Fruit fly (Drosophila melanogaster) whole organism, embryonic: ENCODE results near the gene CG4631.

ENCODE experiments used
- Blimp-1 ChIP-seq: fragments of 200-800 bp; sonication (Bioruptor generic); optimal IDR thresholded peaks from 3 replicates; lab custom pipeline; 2018; ENCODE audit warnings: missing biosample characterization, missing genetic modification characterization, mild to moderate bottlenecking, moderate library complexity, missing genetic modification reagents
- CG10462 ChIP-seq: fragments of 200-800 bp; sonication (Bioruptor generic); optimal IDR thresholded peaks from 2 replicates; lab custom pipeline; 2016; ENCODE audit warnings: missing biosample characterization, missing genetic modification characterization
- CG14860 ChIP-seq: fragments of 200-800 bp; sonication (Bioruptor generic); IDR thresholded peaks from 3 replicates; pipeline ENCODE4 v1.3.6; 2022; ENCODE audit warnings: missing biosample characterization, missing genetic modification characterization; ENCODE audit not compliant: partially characterized antibody
- CG30020 ChIP-seq: fragments of 200-800 bp; optimal IDR thresholded peaks from 2 replicates; lab custom pipeline; 2019; ENCODE audit warnings: missing biosample characterization, mild to moderate bottlenecking, missing genetic modification characterization, moderate library complexity
- CG31441 ChIP-seq: fragments of 200-800 bp; sonication (Bioruptor generic); IDR thresholded peaks from 2 replicates; pipeline ENCODE4 v1.3.6; 2022; ENCODE audit warnings: missing biosample characterization, missing genetic modification characterization
- CG34376 ChIP-seq: fragments of 200-800 bp; sonication (Bioruptor generic); optimal IDR thresholded peaks from 2 replicates; lab custom pipeline; 2018; ENCODE audit warnings: missing biosample characterization, mild to moderate bottlenecking, missing genetic modification characterization
- CG6654 ChIP-seq: fragments of 200-800 bp; sonication (Bioruptor generic); optimal IDR thresholded peaks from 2 replicates; lab custom pipeline; 2017; ENCODE audit warnings: missing biosample characterization, mild to moderate bottlenecking, missing genetic modification characterization
- CG6683 ChIP-seq: fragments of 200-800 bp; sonication (Bioruptor generic); optimal IDR thresholded peaks from 2 replicates; lab custom pipeline; 2017; ENCODE audit warnings: missing biosample characterization, mild to moderate bottlenecking, missing genetic modification characterization, missing genetic modification reagents
- CG7839 ChIP-seq: fragments of 200-800 bp; sonication (Bioruptor generic); optimal IDR thresholded peaks from 3 replicates; lab custom pipeline; 2018; ENCODE audit warnings: missing biosample characterization, mild to moderate bottlenecking, missing genetic modification characterization, moderate library complexity
- CG8290 ChIP-seq, 3 experiments: fragments of 200-800 bp; sonication (Bioruptor generic); optimal IDR thresholded peaks; 2 replicates each; lab custom pipeline; 2016 to 2019; ENCODE audit warnings: missing biosample characterization in 3 of 3, missing genetic modification characterization in 3 of 3, mild to moderate bottlenecking in 2 of 3, moderate library complexity in 1 of 3
- D19B ChIP-seq: fragments of 200-800 bp; sonication (Bioruptor generic); optimal IDR thresholded peaks from 2 replicates; lab custom pipeline; 2017; ENCODE audit warnings: missing biosample characterization, mild to moderate bottlenecking, missing genetic modification characterization
- Gug ChIP-seq: fragments of 200-800 bp; sonication (Bioruptor generic); IDR thresholded peaks from 4 replicates; pipeline ENCODE4 v1.3.6; 2022; ENCODE audit warnings: missing biosample characterization, missing genetic modification characterization
- HLH54F ChIP-seq: fragments of 200-800 bp; sonication (Bioruptor generic); optimal IDR thresholded peaks from 3 replicates; lab custom pipeline; 2016; ENCODE audit warnings: missing biosample characterization, missing genetic modification characterization
- HLHmδ ChIP-seq: fragments of 200-800 bp; sonication (Bioruptor generic); optimal IDR thresholded peaks from 2 replicates; lab custom pipeline; 2018; ENCODE audit warnings: missing biosample characterization, mild to moderate bottlenecking, missing genetic modification characterization, moderate library complexity
- Hmr ChIP-seq: fragments of 200-800 bp; sonication (Bioruptor generic); optimal IDR thresholded peaks from 3 replicates; lab custom pipeline; 2017; ENCODE audit warnings: mild to moderate bottlenecking, missing biosample characterization, missing genetic modification reagents, missing genetic modification characterization
- Hr39 ChIP-seq: fragments of >200 bp; optimal IDR thresholded peaks from 2 replicates; lab custom pipeline; 2017
- MBD-R2 ChIP-seq: fragments of 200-800 bp; sonication (Bioruptor generic); IDR thresholded peaks from 2 replicates; pipeline ENCODE4 v1.3.6; 2022; ENCODE audit warnings: missing biosample characterization, missing genetic modification characterization
- Med ChIP-seq: fragments of 200-800 bp; sonication (Bioruptor generic); peaks from one replicate; lab custom pipeline; 2016; ENCODE audit warnings: missing biosample characterization, missing genetic modification characterization, mild to moderate bottlenecking, inconsistent platforms, moderate library complexity
- Myb ChIP-seq: fragments of 200-800 bp; sonication (Bioruptor generic); optimal IDR thresholded peaks from 2 replicates; lab custom pipeline; 2016; ENCODE audit warnings: missing biosample characterization, missing genetic modification characterization
- NC2β ChIP-seq: fragments of 200-800 bp; sonication (Bioruptor generic); optimal IDR thresholded peaks from 2 replicates; lab custom pipeline; 2016; ENCODE audit warnings: missing biosample characterization, missing genetic modification characterization
- PHDP ChIP-seq: fragments of 200-800 bp; sonication (Bioruptor generic); optimal IDR thresholded peaks from 3 replicates; lab custom pipeline; 2018; ENCODE audit warnings: missing biosample characterization, mild to moderate bottlenecking, missing genetic modification characterization, moderate library complexity
- Poxn ChIP-seq: fragments of 200-800 bp; sonication (Bioruptor generic); IDR thresholded peaks from 2 replicates; pipeline ENCODE4 v1.3.6; 2022; ENCODE audit warnings: missing biosample characterization, missing genetic modification characterization
- Ptx1 ChIP-seq: fragments of 200-800 bp; sonication (Bioruptor generic); IDR thresholded peaks from 2 replicates; pipeline ENCODE4 v1.3.6; 2022; ENCODE audit warnings: missing biosample characterization, missing genetic modification characterization
- Side ChIP-seq: fragments of 200-800 bp; sonication (Bioruptor generic); optimal IDR thresholded peaks from 2 replicates; lab custom pipeline; 2016; ENCODE audit warnings: missing biosample characterization, missing genetic modification characterization
- Sox100B ChIP-seq: fragments of 200-800 bp; sonication (Bioruptor generic); optimal IDR thresholded peaks from 3 replicates; lab custom pipeline; 2018; ENCODE audit warnings: missing biosample characterization, mild to moderate bottlenecking, missing genetic modification characterization
- Spps ChIP-seq: fragments of 200-800 bp; sonication (Bioruptor generic); optimal IDR thresholded peaks from 2 replicates; lab custom pipeline; 2018; ENCODE audit warnings: missing biosample characterization, mild to moderate bottlenecking, missing genetic modification characterization
- Vsx1 ChIP-seq: fragments of 200-800 bp; sonication (Bioruptor generic); optimal IDR thresholded peaks from 2 replicates; lab custom pipeline; 2017; ENCODE audit warnings: missing biosample characterization, mild to moderate bottlenecking, missing genetic modification characterization, missing genetic modification reagents
- ac ChIP-seq: fragments of 200-800 bp; sonication (Bioruptor generic); optimal IDR thresholded peaks from 3 replicates; lab custom pipeline; 2017; ENCODE audit warnings: missing biosample characterization, mild to moderate bottlenecking, missing genetic modification characterization
- az2 ChIP-seq: fragments of 200-800 bp; sonication (Bioruptor generic); optimal IDR thresholded peaks from 3 replicates; lab custom pipeline; 2016; ENCODE audit warnings: missing biosample characterization, missing genetic modification characterization
- cad ChIP-seq: fragments of >200 bp; optimal IDR thresholded peaks from 2 replicates; lab custom pipeline; 2017; ENCODE audit warnings: missing biosample characterization, missing genetic modification characterization
- dmrt11E ChIP-seq: fragments of 200-800 bp; sonication (Bioruptor generic); optimal IDR thresholded peaks from 3 replicates; lab custom pipeline; 2018; ENCODE audit warnings: missing biosample characterization, mild to moderate bottlenecking, missing genetic modification characterization, moderate library complexity
- dpn ChIP-seq, 2 experiments: fragments of 200-800 bp; sonication (Bioruptor generic); optimal IDR thresholded peaks; 3 replicates each; lab custom pipeline; 2016; ENCODE audit warnings: missing biosample characterization in 2 of 2, missing genetic modification characterization in 2 of 2
- ems ChIP-seq: fragments of 200-800 bp; sonication (Bioruptor generic); optimal IDR thresholded peaks from 3 replicates; lab custom pipeline; 2016; ENCODE audit warnings: missing biosample characterization, missing genetic modification characterization
- fu2 ChIP-seq: fragments of 200-800 bp; sonication (Bioruptor generic); optimal IDR thresholded peaks from 2 replicates; lab custom pipeline; 2016; ENCODE audit warnings: missing biosample characterization, missing genetic modification characterization
- gsb-n ChIP-seq: fragments of 200-800 bp; sonication (Bioruptor generic); optimal IDR thresholded peaks from 3 replicates; lab custom pipeline; 2018; ENCODE audit warnings: missing biosample characterization, mild to moderate bottlenecking, missing genetic modification characterization
- insv ChIP-seq, 2 experiments: fragments of 200-800 bp; sonication (Bioruptor generic); optimal IDR thresholded peaks; 3 replicates each; lab custom pipeline; 2016 to 2018; ENCODE audit warnings: missing biosample characterization in 2 of 2, missing genetic modification characterization in 2 of 2
- jing ChIP-seq: fragments of 200-800 bp; sonication (Bioruptor generic); optimal IDR thresholded peaks from 2 replicates; lab custom pipeline; 2018; ENCODE audit warnings: missing biosample characterization, mild to moderate bottlenecking, missing genetic modification characterization
- kay ChIP-seq: fragments of 200-800 bp; sonication (Bioruptor generic); optimal IDR thresholded peaks from 2 replicates; lab custom pipeline; 2016; ENCODE audit warnings: missing biosample characterization, missing genetic modification characterization
- p53 ChIP-seq: fragments of 200-800 bp; sonication (Bioruptor generic); optimal IDR thresholded peaks from 2 replicates; lab custom pipeline; 2016; ENCODE audit warnings: missing biosample characterization, missing genetic modification characterization
- pan ChIP-seq, 4 experiments: fragments of >200 bp in 3 of 4; fragments of 200-800 bp in 1 of 4; sonication (Bioruptor generic) in 1 of 4; optimal IDR thresholded peaks in 3 of 4; IDR thresholded peaks in 1 of 4; 2 replicates each; pipeline versions ENCODE4 v1.3.6 to Lab custom; 2017 to 2022; ENCODE audit warnings: missing biosample characterization in 2 of 4, missing genetic modification characterization in 2 of 4, mixed read lengths in 1 of 4
- run ChIP-seq: fragments of 200-800 bp; sonication (Bioruptor generic); optimal IDR thresholded peaks from 3 replicates; lab custom pipeline; 2018; ENCODE audit warnings: missing biosample characterization, mild to moderate bottlenecking, missing genetic modification characterization
- sens ChIP-seq: fragments of 200-800 bp; sonication (Bioruptor generic); peaks from one replicate; lab custom pipeline; 2016; ENCODE audit warnings: missing biosample characterization, missing genetic modification characterization
- slp2 ChIP-seq: fragments of 200-800 bp; sonication (Bioruptor generic); optimal IDR thresholded peaks from 2 replicates; lab custom pipeline; 2016; ENCODE audit warnings: missing biosample characterization, missing genetic modification characterization
- stwl ChIP-seq: fragments of 200-800 bp; sonication (Bioruptor generic); optimal IDR thresholded peaks from 3 replicates; lab custom pipeline; 2018; ENCODE audit warnings: missing biosample characterization, mild to moderate bottlenecking, missing genetic modification characterization, moderate library complexity
- tin ChIP-seq: fragments of 200-800 bp; sonication (Bioruptor generic); optimal IDR thresholded peaks from 3 replicates; lab custom pipeline; 2016; ENCODE audit warnings: missing biosample characterization, missing genetic modification characterization

The CG4631 gene

DNA sequence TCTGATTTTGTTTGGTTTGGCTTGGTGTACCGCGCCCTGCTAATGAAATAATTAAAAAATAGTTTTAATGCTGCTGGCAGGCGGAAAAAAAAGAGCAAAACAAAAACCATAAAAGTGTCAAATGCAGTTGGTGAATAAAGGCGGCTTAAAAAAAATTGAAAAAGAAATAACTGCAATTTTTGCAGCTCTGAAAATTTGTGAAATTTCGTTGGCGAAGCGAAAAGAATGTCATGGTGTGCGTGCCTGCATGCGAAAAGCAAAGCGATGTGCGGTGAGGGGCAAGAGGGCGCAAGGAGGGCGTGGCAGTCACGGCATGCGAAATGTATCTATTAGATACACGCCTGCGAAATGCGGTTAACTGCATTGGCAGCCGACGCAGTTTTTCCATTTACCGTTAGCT is 31.2 kb downstream of the CG4631 start:
- TF ChIP-seq slp2, result no peak
- no peak for TF ChIP-seq Sox100B (GFP tag; lab: Kevin White, UChicago)
- 0 out of 3 replicates have a peak, but pooled peaks have one; percentile 25 for TF ChIP-seq CG14860 (GFP tag; lab: Robert Waterston, UW)
- TF ChIP-seq, all 482 proteins: peak for 1

DNA sequence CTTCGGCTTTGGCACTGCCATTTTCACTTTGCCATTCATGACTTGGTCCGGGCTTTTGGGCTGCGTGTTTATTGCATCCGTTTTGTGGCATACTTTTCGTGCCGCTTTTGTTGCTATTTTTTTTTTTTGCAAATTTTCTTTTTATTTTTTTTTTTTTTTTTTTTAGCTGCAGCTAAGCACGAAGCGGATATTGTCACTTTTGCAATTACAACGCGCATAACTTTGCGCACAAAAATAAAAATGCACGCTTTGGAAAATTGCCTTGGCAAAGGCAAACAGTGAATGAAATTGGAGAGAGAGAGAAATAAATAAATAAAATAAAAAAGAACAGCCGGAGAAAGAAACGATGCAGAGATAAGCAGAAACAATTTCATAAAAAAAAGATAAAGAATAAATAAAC is 33.7 kb downstream of the CG4631 start:
- no peak for TF ChIP-seq CG10462 (GFP tag; lab: Kevin White, UChicago)
- TF ChIP-seq jing, result no peak
- TF ChIP-seq Hmr (GFP tag; lab: Kevin White, UChicago), result no peak
- no peak for TF ChIP-seq kay (GFP tag; lab: Kevin White, UChicago)
- no peak for TF ChIP-seq PHDP (tag; lab: Kevin White, UChicago)
- TF ChIP-seq run (tag; lab: Kevin White, UChicago), result no peak
- TF ChIP-seq gsb-n (tag; lab: Kevin White, UChicago), result no peak
- no peak for TF ChIP-seq Hr39 (lab: Kevin White, UChicago)
- TF ChIP-seq stwl (tag; lab: Kevin White, UChicago), result no peak

DNA sequence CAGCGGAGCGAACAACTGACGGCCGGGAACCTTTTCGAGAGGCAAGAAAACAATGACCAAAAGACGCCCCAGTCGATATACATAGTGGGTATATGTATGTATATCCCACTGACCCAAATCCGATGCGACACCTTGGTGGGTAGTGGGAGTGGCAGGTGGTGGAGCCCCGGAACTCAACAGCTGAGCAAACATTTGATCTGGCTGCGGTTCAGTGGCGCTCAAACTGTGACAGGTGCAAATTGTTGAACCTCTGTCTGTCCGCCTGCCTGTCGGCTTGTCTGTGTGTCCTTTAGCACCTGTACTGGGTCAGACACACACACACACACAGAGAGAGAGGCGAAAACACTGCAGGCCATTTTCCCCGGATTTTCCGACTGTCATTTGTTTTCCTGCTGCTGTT is 36.3 kb downstream of the CG4631 start:
- peak; percentile 56 for TF ChIP-seq cad (GFP tag; lab: Kevin White, UChicago)
- peak; percentile 88 for TF ChIP-seq CG6654 (GFP tag; lab: Kevin White, UChicago)
- TF ChIP-seq sens, result peak; percentile 46
- TF ChIP-seq ac (GFP tag; lab: Kevin White, UChicago), result peak; percentile 8
- no peak for TF ChIP-seq HLHmδ (GFP tag; lab: Kevin White, UChicago)

DNA sequence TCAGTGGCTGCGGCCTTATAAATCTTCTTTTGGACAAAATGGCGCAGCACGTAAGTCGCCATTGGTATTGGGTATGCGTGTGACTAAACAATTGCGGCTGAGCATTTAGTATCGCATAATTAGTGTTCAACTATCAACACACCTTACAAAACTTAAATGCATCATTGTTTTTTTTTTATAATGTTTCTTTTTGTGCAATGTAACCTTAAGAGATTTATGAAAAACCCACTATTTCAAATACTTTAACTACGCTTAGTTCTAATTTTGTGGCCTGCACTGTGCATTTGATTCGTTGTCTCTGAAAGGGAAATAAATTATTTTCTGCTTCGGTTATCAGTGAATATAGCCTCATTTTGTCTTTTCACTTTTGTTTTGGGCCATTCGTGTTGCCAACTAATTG is 36.8 kb downstream of the CG4631 start:
- peak; percentile 53 for TF ChIP-seq Myb (GFP tag; lab: Kevin White, UChicago)
- no peak; the same call in 3 of the 4 replicates for TF ChIP-seq Gug (GFP tag; lab: Robert Waterston, UW)
- TF ChIP-seq NC2β (GFP tag; lab: Kevin White, UChicago), result peak; percentile 19
- no peak for TF ChIP-seq insv (GFP tag; optimal IDR thresholded peaks at IDR 0.05; lab: Kevin White, UChicago)
- no peak for TF ChIP-seq ems (GFP tag; lab: Kevin White, UChicago)
- TF ChIP-seq CG6683, result peak; percentile 47
- TF ChIP-seq pan (optimal IDR thresholded peaks at IDR 0.05; lab: Kevin White, UChicago), result no peak
- TF ChIP-seq pan (GFP tag; optimal IDR thresholded peaks at IDR 0.05 in 1 of 2, IDR thresholded peaks at IDR 0.05 in 1 of 2), result peak in 1 of 2 experiments; percentile 71
- TF ChIP-seq fu2 (GFP tag; lab: Kevin White, UChicago), result peak; percentile 29
- peak; percentile 42 for TF ChIP-seq Side (GFP tag; lab: Kevin White, UChicago)
- peak in 1 of 2 experiments; percentile 65 for TF ChIP-seq dpn (GFP tag; optimal IDR thresholded peaks at IDR 0.05; lab: Kevin White, UChicago)
- TF ChIP-seq Vsx1 (GFP tag; lab: Kevin White, UChicago), result peak; percentile 26
- no peak for TF ChIP-seq CG10462 (GFP tag; lab: Kevin White, UChicago)
- peak; percentile 66 for TF ChIP-seq CG31441 (GFP tag; lab: Robert Waterston, UW)
- no peak for TF ChIP-seq cad (GFP tag; lab: Kevin White, UChicago)
- no peak for TF ChIP-seq p53 (GFP tag; lab: Kevin White, UChicago)
- peak; percentile 66 for TF ChIP-seq Ptx1 (GFP tag; lab: Robert Waterston, UW)
- no peak for TF ChIP-seq Poxn (GFP tag; lab: Robert Waterston, UW)
- TF ChIP-seq CG34376 (GFP tag; lab: Kevin White, UChicago), result no peak
- TF ChIP-seq CG30020 (tag; lab: Kevin White, UChicago), result no peak
- TF ChIP-seq HLH54F, result peak; percentile 30
- peak; percentile 39 for TF ChIP-seq tin (GFP tag; lab: Kevin White, UChicago)
- peak; percentile 68 for TF ChIP-seq az2
- TF ChIP-seq CG8290 (GFP tag; optimal IDR thresholded peaks at IDR 0.05; lab: Kevin White, UChicago), result no peak
- peak in 1 of 2 experiments; percentile 27 for TF ChIP-seq CG8290 (tag; optimal IDR thresholded peaks at IDR 0.05; lab: Kevin White, UChicago)
- peak; percentile 36 for TF ChIP-seq D19B (GFP tag; lab: Kevin White, UChicago)
- TF ChIP-seq CG7839 (tag; lab: Kevin White, UChicago), result peak; percentile 75
- peak; percentile 4 for TF ChIP-seq Spps (tag; lab: Kevin White, UChicago)
- TF ChIP-seq MBD-R2 (GFP tag; lab: Robert Waterston, UW), result peak; percentile 28; the same call in 1 of the 2 replicates
- TF ChIP-seq Blimp-1 (GFP tag; lab: Kevin White, UChicago), result peak; percentile 74
- peak; percentile 87 for TF ChIP-seq Med
- TF ChIP-seq dmrt11E (tag; lab: Kevin White, UChicago), result peak; percentile 51
